Worm (Caenorhabditis elegans) whole organism, late embryonic: ENCODE data around the gene bpnt-1.

Experiments
- C38D4.7 ChIP-seq: fragments of 200-800 bp; sonication (Bioruptor generic); optimal IDR thresholded peaks from 2 replicates; lab custom pipeline; 2018; ENCODE audit warnings: mild to moderate bottlenecking, missing genetic modification characterization, moderate library complexity, missing compliant biosample characterization
- T23F11.4 ChIP-seq: fragments of 200-800 bp; sonication (Bioruptor generic); optimal IDR thresholded peaks from 2 replicates; lab custom pipeline; 2018; ENCODE audit warnings: mild to moderate bottlenecking, missing genetic modification characterization, missing compliant biosample characterization
- ceh-6 ChIP-seq: fragments of 200-800 bp; sonication (Bioruptor generic); optimal IDR thresholded peaks from 2 replicates; lab custom pipeline; 2018; ENCODE audit warnings: mild to moderate bottlenecking, missing genetic modification characterization, missing compliant biosample characterization
- ceh-9 ChIP-seq: sonication (generic microtip); optimal IDR thresholded peaks from 2 replicates; lab custom pipeline; 2016; ENCODE audit warnings: mild to moderate bottlenecking, missing genetic modification characterization, inconsistent platforms, missing compliant biosample characterization
- fkh-10 ChIP-seq: fragments of 150-350 bp; optimal IDR thresholded peaks from 2 replicates; lab custom pipeline; 2014; ENCODE audit warnings: missing biosample characterization, missing genetic modification reagents, missing genetic modification characterization
- lin-11 ChIP-seq: fragments of 200-800 bp; sonication (Bioruptor generic); optimal IDR thresholded peaks from 2 replicates; lab custom pipeline; 2018; ENCODE audit warnings: mild to moderate bottlenecking, missing genetic modification characterization, missing compliant biosample characterization
- sox-4 ChIP-seq: sonication (generic microtip); optimal IDR thresholded peaks from 2 replicates; lab custom pipeline; 2017; ENCODE audit warnings: mild to moderate bottlenecking, missing genetic modification characterization, inconsistent platforms, missing compliant biosample characterization
- tbx-2 ChIP-seq: sonication (generic microtip); optimal IDR thresholded peaks from 2 replicates; lab custom pipeline; 2016; ENCODE audit warnings: missing genetic modification characterization, missing compliant biosample characterization

DNA sequence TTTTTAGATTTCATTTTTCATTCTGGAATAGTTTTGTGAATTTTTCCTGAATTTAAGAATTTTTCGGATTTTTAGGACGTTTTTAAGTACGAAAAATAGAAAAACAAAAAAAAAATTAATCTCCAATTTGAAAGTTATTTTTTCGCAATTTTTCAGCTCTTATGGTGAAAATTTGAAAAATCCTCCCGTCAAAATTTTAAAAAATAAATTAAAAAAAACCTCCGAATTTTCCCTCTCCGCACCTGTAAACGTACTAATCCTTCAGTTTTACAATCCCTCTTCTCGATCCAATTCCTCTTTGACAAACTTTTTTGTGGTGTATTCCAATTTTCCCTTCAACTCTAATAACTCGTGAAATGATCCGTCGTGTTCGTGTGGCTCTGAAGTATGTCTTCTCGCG is 41.9 kb upstream of the bpnt-1 start, which contains the start of gene B0286.1:
- TF ChIP-seq sox-4 (no peak), T23F11.4 (no peak), fkh-10 (GFP tag; lab: Kevin White, UChicago) (no peak), ceh-9 (tag; lab: Kevin White, UChicago) (no peak), C38D4.7 (GFP tag; lab: Kevin White, UChicago) (no peak), lin-11 (no peak), tbx-2 (tag; lab: Kevin White, UChicago) (no peak), ceh-6 (GFP tag; lab: Kevin White, UChicago) (no peak)
